Worm (Caenorhabditis elegans) whole organism, midembryonic: ENCODE measurements around the gene sec-16A.2.

Experiments used
- T22C8.4 ChIP-seq: fragments of 200-800 bp; sonication (Bioruptor generic); IDR thresholded peaks from 2 replicates; pipeline ENCODE4 v1.3.6; 2022; ENCODE audit warnings: missing genetic modification characterization, missing compliant biosample characterization
- cog-1 ChIP-seq: sonication (generic microtip); optimal IDR thresholded peaks from 2 replicates; lab custom pipeline; 2016; ENCODE audit warnings: missing genetic modification characterization, missing compliant biosample characterization
- flt-1 ChIP-seq: fragments of 200-800 bp; sonication (Bioruptor generic); IDR thresholded peaks from 2 replicates; pipeline ENCODE4 v1.3.6; 2022; ENCODE audit warnings: missing genetic modification characterization, missing compliant biosample characterization
- ztf-29 ChIP-seq: fragments of 200-800 bp; sonication (Bioruptor generic); IDR thresholded peaks from 2 replicates; pipeline ENCODE4 v1.3.6; 2022; ENCODE audit warnings: missing genetic modification reagents, missing genetic modification characterization, missing compliant biosample characterization

DNA sequence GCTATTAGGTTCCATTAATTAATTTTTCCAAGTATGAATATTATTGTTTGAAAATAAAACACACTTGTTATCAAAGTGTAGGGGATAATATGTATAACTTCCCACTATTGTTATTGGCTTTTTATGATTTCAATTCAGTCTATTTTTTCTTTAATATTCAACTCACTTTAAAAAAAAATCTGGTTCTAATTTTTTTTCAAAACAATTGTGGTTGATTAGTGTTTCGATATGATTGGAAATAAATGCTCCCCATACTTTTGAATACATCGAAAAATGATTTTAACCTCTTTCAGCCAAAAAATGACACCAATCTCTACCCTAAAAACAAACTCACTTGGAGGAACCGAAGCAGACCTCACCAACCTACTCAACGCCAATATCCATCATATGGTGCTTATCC is 53.3 kb downstream of the sec-16A.2 start, which contains the start of gene F55E10.2:
- no peak for TF ChIP-seq flt-1
- no peak for TF ChIP-seq T22C8.4 (GFP tag; lab: Robert Waterston, UW)
- no peak for TF ChIP-seq cog-1
- no peak for TF ChIP-seq ztf-29 (GFP tag; lab: Robert Waterston, UW)
